Worm (Caenorhabditis elegans): ENCODE measurements around the gene nlp-51.

nlp-51 gene

DNA sequence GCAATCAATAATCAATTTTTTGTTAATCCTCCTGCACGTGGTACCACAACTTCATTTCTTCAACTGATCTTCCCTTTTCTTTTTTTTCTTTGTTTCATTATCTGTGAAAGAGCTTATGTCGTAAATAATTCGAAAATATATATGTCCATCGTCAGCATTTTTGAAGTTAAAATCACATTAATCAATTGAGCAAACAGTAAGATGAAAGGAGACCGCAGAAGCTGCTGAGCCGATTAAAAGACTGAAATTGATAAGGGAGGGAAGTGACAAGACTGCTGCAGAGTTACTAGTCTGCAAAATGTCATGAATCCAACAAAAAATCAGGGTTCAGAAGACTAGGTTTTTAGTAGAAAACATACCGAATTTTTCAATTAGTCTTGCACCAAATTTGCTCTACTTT is 35.7 kb downstream of the nlp-51 start:
- TF ChIP-seq nhr-77 (tag; optimal IDR thresholded peaks at IDR 0.05), result no peak
- peak; percentile 31 for TF ChIP-seq pqm-1 (tag; optimal IDR thresholded peaks at IDR 0.05)
- peak; percentile 63 for TF ChIP-seq elt-2 (tag; optimal IDR thresholded peaks at IDR 0.05)

DNA sequence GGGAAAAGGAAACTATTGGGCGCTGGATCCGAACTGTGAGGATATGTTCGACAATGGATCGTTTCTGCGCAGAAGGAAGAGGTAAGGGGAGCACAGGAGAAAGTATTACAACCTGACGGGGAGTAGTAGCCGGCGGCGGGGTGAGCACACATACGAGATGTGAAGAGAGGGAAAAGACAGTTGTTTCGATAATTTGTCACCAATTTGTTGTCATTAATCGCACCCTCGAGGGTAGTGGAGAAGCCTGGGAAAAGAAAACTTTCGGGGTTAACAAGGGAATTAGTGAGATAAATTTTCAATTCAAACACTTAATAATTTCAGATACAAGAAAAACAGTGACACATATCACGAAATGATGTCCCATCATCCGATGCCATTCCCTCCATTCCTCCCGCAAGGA is 36.5 kb downstream of the nlp-51 start:
- TF ChIP-seq ceh-82 (tag; optimal IDR thresholded peaks at IDR 0.05) (no peak), sea-2 (GFP tag; optimal IDR thresholded peaks at IDR 0.05) (no peak), lin-39 (tag; optimal IDR thresholded peaks at IDR 0.05) (peak; percentile 1)

DNA sequence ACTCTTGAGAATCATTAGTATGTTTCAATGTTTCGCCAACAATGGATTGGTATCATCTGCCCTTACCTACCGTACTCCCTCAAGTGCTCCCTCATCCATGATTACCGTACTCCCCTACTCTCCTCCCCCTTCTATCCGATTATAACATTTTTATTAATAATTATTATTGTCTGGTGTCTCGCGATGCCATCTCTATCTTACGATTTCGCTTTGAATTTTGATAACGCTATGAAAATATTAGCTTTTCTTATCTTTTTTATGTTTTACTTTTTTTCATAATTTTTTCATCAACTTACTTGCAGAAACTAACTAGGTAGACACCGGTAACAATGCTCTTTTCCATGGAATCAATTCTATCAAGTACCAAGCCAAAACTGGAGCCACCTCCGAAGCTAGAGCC is 37.8 kb downstream of the nlp-51 start, which contains the start of gene unc-130:
unc-130 (plus strand) TSS at position 301 of the 400 bp plus-strand sequence.
- TF ChIP-seq mml-1 (tag; optimal IDR thresholded peaks at IDR 0.05) (no peak), elt-2 (tag; optimal IDR thresholded peaks at IDR 0.05) (peak; percentile 27), hmg-11 (tag; optimal IDR thresholded peaks at IDR 0.05) (no peak)

DNA sequence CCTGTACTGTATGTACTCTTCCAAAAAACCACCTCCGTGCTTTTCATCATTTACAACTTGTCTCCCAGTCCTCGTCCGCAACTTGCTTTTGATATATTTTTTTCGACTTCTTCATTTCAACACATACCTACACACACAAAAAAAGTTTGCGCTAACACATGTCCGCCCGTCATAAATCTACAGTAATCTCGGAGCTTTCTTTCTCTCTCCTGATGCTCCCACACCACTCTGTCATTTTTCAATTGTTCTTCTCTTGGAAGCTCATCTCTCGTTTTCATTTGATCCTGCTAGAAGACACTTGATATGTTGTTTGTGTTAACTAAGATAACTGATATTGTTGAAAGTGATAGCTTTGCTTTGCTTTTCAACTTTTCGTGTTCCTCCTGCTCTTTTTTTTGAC is 38.3 kb downstream of the nlp-51 start:
- TF ChIP-seq egl-5 (tag; optimal IDR thresholded peaks at IDR 0.05) (no peak), elt-2 (tag; optimal IDR thresholded peaks at IDR 0.05) (no peak), nhr-11 (tag; optimal IDR thresholded peaks at IDR 0.05) (no peak), fkh-2 (tag; optimal IDR thresholded peaks at IDR 0.05) (no peak), nhr-76 (tag; optimal IDR thresholded peaks at IDR 0.05) (no peak), fos-1 (tag; optimal IDR thresholded peaks at IDR 0.05) (no peak), egl-27 (tag; optimal IDR thresholded peaks at IDR 0.05) (no peak), nhr-237 (tag; optimal IDR thresholded peaks at IDR 0.05) (no peak), nfya-1 (tag; optimal IDR thresholded peaks at IDR 0.05; ENCODE audit: insufficient read depth) (no peak), ama-1 (optimal IDR thresholded peaks at IDR 0.05) (no peak), eor-1 (tag; optimal IDR thresholded peaks at IDR 0.05) (no peak), ztf-4 (tag; optimal IDR thresholded peaks at IDR 0.05) (no peak), nhr-23 (tag; optimal IDR thresholded peaks at IDR 0.05) (no peak), ztf-11 (tag; optimal IDR thresholded peaks at IDR 0.05) (no peak), zag-1 (tag; optimal IDR thresholded peaks at IDR 0.05) (no peak), elt-1 (tag; optimal IDR thresholded peaks at IDR 0.05) (no peak), ceh-28 (tag; optimal IDR thresholded peaks at IDR 0.05) (no peak), lsy-12 (tag; optimal IDR thresholded peaks at IDR 0.05) (no peak), unc-39 (tag; optimal IDR thresholded peaks at IDR 0.05) (no peak), ceh-82 (tag; optimal IDR thresholded peaks at IDR 0.05) (no peak)

DNA sequence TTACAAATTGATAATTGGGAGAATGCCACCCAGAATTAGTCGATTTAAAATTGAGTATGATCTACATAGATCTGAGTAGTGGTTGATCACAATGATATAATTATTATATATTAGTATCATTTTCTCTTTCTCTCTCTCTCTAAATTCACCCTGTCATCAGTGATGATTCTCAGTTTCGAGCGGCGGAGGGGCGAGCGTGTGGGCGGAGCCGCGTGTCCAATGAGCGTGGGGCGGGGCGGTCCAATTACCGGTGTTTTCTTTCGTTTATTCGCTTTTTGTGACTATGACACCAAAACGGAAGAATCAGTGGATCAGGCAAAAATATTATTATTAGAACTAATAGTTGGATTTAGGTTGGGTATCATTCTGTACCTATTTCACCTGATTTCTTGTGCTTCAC is 39.5 kb downstream of the nlp-51 start:
- TF ChIP-seq elt-2 (tag; optimal IDR thresholded peaks at IDR 0.05) (peak; percentile 8), eor-1 (tag; optimal IDR thresholded peaks at IDR 0.05) (no peak), nfya-1 (tag; optimal IDR thresholded peaks at IDR 0.05; ENCODE audit: insufficient read depth) (peak; percentile 95)

DNA sequence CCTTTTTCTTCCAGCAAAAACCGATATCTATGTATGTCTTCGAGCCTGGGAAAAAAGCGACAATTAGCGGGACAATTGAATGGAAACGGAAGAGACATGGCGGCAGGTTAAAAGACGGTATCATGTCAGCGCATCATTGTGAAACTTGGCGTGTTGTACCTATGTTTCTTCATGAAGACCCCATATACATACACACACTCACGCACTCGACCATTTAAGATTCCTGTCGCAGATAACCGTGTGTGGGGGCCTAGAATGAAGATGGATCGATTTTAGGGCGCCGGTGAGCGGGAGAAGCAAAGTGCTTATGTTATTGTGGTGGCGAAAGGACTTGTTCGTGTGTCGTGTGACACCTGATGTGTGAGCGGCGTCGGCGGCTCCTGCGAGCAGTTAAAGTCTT is 42.6 kb downstream of the nlp-51 start:
- TF ChIP-seq ceh-82 (tag; optimal IDR thresholded peaks at IDR 0.05) (no peak), fkh-2 (tag; optimal IDR thresholded peaks at IDR 0.05) (no peak), pha-4 (tag; optimal IDR thresholded peaks at IDR 0.05) (no peak), nhr-28 (tag; optimal IDR thresholded peaks at IDR 0.05) (no peak), nfya-1 (tag; optimal IDR thresholded peaks at IDR 0.05; ENCODE audit: insufficient read depth) (no peak), elt-1 (tag; optimal IDR thresholded peaks at IDR 0.05) (peak; percentile 12), nhr-25 (tag; optimal IDR thresholded peaks at IDR 0.05) (peak; percentile 24), aly-2 (tag; optimal IDR thresholded peaks at IDR 0.05) (no peak), ZK546.5 (tag; optimal IDR thresholded peaks at IDR 0.05) (no peak), mml-1 (tag; optimal IDR thresholded peaks at IDR 0.05) (no peak), daf-12 (tag; optimal IDR thresholded peaks at IDR 0.05) (no peak), nhr-237 (tag; optimal IDR thresholded peaks at IDR 0.05) (no peak)

DNA sequence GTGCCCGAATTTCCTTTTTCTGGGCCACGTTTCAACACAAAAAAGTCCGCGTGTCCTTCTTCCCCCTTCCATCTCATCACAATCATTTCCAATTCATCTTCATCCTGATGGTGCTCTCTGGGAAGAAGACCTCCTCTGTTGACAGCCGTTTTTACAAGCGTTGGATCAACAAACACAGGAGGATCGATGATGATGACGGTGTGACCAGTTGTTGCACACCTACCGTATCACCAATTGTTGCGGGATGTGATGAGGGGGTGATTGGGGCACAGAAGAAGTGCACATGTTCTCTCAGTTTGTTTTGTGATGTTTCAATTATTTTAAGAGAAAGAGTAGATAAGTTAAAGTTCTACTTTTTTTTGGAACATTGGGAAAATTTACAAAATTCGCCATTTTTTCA is 44.0 kb downstream of the nlp-51 start:
- TF ChIP-seq zag-1 (tag; optimal IDR thresholded peaks at IDR 0.05), result no peak
- TF ChIP-seq ZK546.5 (tag; optimal IDR thresholded peaks at IDR 0.05), result no peak
- no peak for TF ChIP-seq lsy-12 (tag; optimal IDR thresholded peaks at IDR 0.05)
- peak; percentile 25 for TF ChIP-seq nfya-1 (tag; optimal IDR thresholded peaks at IDR 0.05; ENCODE audit: insufficient read depth)
- TF ChIP-seq elt-3 (tag; optimal IDR thresholded peaks at IDR 0.05), result no peak
- TF ChIP-seq ceh-28 (tag; optimal IDR thresholded peaks at IDR 0.05), result no peak
- no peak for TF ChIP-seq R02D3.7 (tag; optimal IDR thresholded peaks at IDR 0.05)
- no peak for TF ChIP-seq nhr-11 (tag; optimal IDR thresholded peaks at IDR 0.05)
- no peak for TF ChIP-seq pqm-1 (tag; optimal IDR thresholded peaks at IDR 0.05)
- no peak for TF ChIP-seq elt-2 (tag; optimal IDR thresholded peaks at IDR 0.05)
- TF ChIP-seq lin-39 (tag; optimal IDR thresholded peaks at IDR 0.05), result peak; percentile 28

Data from whole organism, L3 larva.